Worm (Caenorhabditis elegans) whole organism, midembryonic: ENCODE data around the gene cul-1.

Experiments
- T22C8.4 ChIP-seq: fragments of 200-800 bp; sonication (Bioruptor generic); IDR thresholded peaks from 2 replicates; pipeline ENCODE4 v1.3.6; 2022; ENCODE audit warnings: missing genetic modification characterization, missing compliant biosample characterization
- cog-1 ChIP-seq: sonication (generic microtip); optimal IDR thresholded peaks from 2 replicates; lab custom pipeline; 2016; ENCODE audit warnings: missing genetic modification characterization, missing compliant biosample characterization
- flt-1 ChIP-seq: fragments of 200-800 bp; sonication (Bioruptor generic); IDR thresholded peaks from 2 replicates; pipeline ENCODE4 v1.3.6; 2022; ENCODE audit warnings: missing genetic modification characterization, missing compliant biosample characterization
- klf-2 ChIP-seq: fragments of 200-800 bp; sonication (Bioruptor generic); conservative IDR thresholded peaks from 2 replicates; pipeline ENCODE4 v1.3.6; 2022; ENCODE audit warnings: missing genetic modification reagents, missing genetic modification characterization, missing compliant biosample characterization
- med-1 ChIP-seq: sonication (generic microtip); optimal IDR thresholded peaks from 2 replicates; lab custom pipeline; 2017; ENCODE audit warnings: missing genetic modification characterization, mild to moderate bottlenecking, missing compliant biosample characterization, antibody characterized with exemption, missing genetic modification reagents; ENCODE audit not compliant: insufficient read depth
- tab-1 ChIP-seq: fragments of 200-800 bp; sonication (Bioruptor generic); IDR thresholded peaks from 2 replicates; pipeline ENCODE4 v1.3.6; 2022; ENCODE audit warnings: missing genetic modification characterization, missing compliant biosample characterization
- ztf-23 ChIP-seq: fragments of 200-800 bp; sonication (Bioruptor generic); IDR thresholded peaks from 2 replicates; pipeline ENCODE4 v1.3.6; 2022; ENCODE audit warnings: missing genetic modification reagents, missing genetic modification characterization, missing compliant biosample characterization
- ztf-29 ChIP-seq: fragments of 200-800 bp; sonication (Bioruptor generic); IDR thresholded peaks from 2 replicates; pipeline ENCODE4 v1.3.6; 2022; ENCODE audit warnings: missing genetic modification reagents, missing genetic modification characterization, missing compliant biosample characterization

DNA sequence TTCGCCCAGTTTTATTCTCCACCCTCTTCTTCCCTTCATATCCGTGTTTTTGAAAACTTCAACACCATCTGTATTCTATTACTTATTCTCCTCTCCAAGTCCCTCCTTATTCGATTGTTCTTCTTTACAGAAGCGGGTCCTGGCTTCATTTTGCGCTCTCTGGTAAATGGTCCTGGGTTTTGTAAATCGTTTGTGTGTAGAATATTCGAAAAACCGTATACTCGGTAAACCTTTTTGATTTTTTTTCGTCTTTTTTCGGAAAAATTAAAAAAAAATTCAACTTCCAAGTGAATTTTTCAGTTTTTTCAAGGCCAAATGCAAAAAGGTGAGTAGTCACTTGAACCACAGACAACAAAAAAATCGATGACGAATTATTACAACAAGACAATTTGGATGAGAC, 3.9 kb downstream of the cul-1 start, which contains the start of gene D2045.9:
- no peak for TF ChIP-seq ztf-29 (GFP tag; lab: Robert Waterston, UW)
- TF ChIP-seq flt-1 (GFP tag; lab: Robert Waterston, UW), result no peak
- TF ChIP-seq cog-1, result no peak
- no peak for TF ChIP-seq klf-2 (GFP tag; lab: Robert Waterston, UW)
- no peak for TF ChIP-seq T22C8.4
- TF ChIP-seq tab-1 (GFP tag; lab: Robert Waterston, UW), result no peak
- TF ChIP-seq med-1 (GFP tag; lab: Kevin White, UChicago), result no peak
- TF ChIP-seq ztf-23 (GFP tag; lab: Robert Waterston, UW), result no peak
